Worm (Caenorhabditis elegans): ENCODE data around the gene str-45.

str-45 gene

ce11 chrV:15186259-15186927, 27.6 kb downstream of the str-45 start, which contains the start of gene Y75B12B.3 (continued):
- TF ChIP-seq irx-1 (tag; optimal IDR thresholded peaks at IDR 0.05): no peak
- no peak for TF ChIP-seq mef-2 (tag; optimal IDR thresholded peaks at IDR 0.05)
- peak; percentile 26 for TF ChIP-seq pax-3 (tag; optimal IDR thresholded peaks at IDR 0.05)
- TF ChIP-seq grh-1 (GFP tag; IDR thresholded peaks at IDR 0.05): 0 out of 2 replicates have a peak, but pooled peaks have one; percentile 15
- TF ChIP-seq nhr-47 (tag; optimal IDR thresholded peaks at IDR 0.05): no peak
- no peak for TF ChIP-seq xbp-1 (tag; optimal IDR thresholded peaks at IDR 0.05)
- no peak for TF ChIP-seq dpl-1 (GFP tag; optimal IDR thresholded peaks at IDR 0.05)
- TF ChIP-seq lsy-2 (tag; optimal IDR thresholded peaks at IDR 0.05): no peak
- TF ChIP-seq unc-98 (GFP tag; IDR thresholded peaks at IDR 0.05): no peak
- no peak for TF ChIP-seq pqm-1 (tag; optimal IDR thresholded peaks at IDR 0.05)
- no peak for TF ChIP-seq aha-1 (tag; optimal IDR thresholded peaks at IDR 0.05)
- TF ChIP-seq fkh-4 (tag; optimal IDR thresholded peaks at IDR 0.05; ENCODE audit: borderline replicate concordance): no peak
- TF ChIP-seq aly-2 (tag; optimal IDR thresholded peaks at IDR 0.05): peak; percentile 48
- TF ChIP-seq lin-14 (GFP tag; optimal IDR thresholded peaks at IDR 0.05): no peak
- TF ChIP-seq elt-2 (tag; optimal IDR thresholded peaks at IDR 0.05): no peak
- TF ChIP-seq ztf-11 (tag; optimal IDR thresholded peaks at IDR 0.05): no peak
- TF ChIP-seq ceh-82 (tag; optimal IDR thresholded peaks at IDR 0.05): no peak
- TF ChIP-seq zag-1 (tag; optimal IDR thresholded peaks at IDR 0.05): no peak
- TF ChIP-seq unc-30 (tag; optimal IDR thresholded peaks at IDR 0.05): no peak
- no peak for TF ChIP-seq efl-3 (GFP tag; optimal IDR thresholded peaks at IDR 0.05)
- no peak for TF ChIP-seq efl-1 (optimal IDR thresholded peaks at IDR 0.05)
- TF ChIP-seq efl-1 (GFP tag; optimal IDR thresholded peaks at IDR 0.05 in 1 of 2): peak in 1 of 2 experiments; percentile 58
- TF ChIP-seq pag-3 (tag; optimal IDR thresholded peaks at IDR 0.05; ENCODE audit: borderline replicate concordance, insufficient read depth): no peak

ce11 chrV:15187083-15188057, 28.6 kb downstream of the str-45 start, which contains the start of the genes cyn-7 and bath-36:
TSS of gene cyn-7 (minus strand) at chrV:15187378.
TSS of gene bath-36 (plus strand) at chrV:15187888.
- TF ChIP-seq nhr-76 (tag; optimal IDR thresholded peaks at IDR 0.05): no peak
- peak; percentile 90 for TF ChIP-seq nhr-47 (tag; optimal IDR thresholded peaks at IDR 0.05)
- TF ChIP-seq ztf-11 (tag; optimal IDR thresholded peaks at IDR 0.05): peak in 1 of 2 experiments; percentile 44
- peak; percentile 40 for TF ChIP-seq snpc-4 (tag; optimal IDR thresholded peaks at IDR 0.05)
- TF ChIP-seq nhr-77 (tag; optimal IDR thresholded peaks at IDR 0.05): no peak
- TF ChIP-seq ceh-82 (tag; optimal IDR thresholded peaks at IDR 0.05): peak; percentile 58 to 76 (median 71)
- no peak for TF ChIP-seq hpl-2 (GFP tag; optimal IDR thresholded peaks at IDR 0.05)
- TF ChIP-seq egl-13 (tag; optimal IDR thresholded peaks at IDR 0.05): peak; percentile 75
- no peak for TF ChIP-seq alr-1 (tag; optimal IDR thresholded peaks at IDR 0.05; ENCODE audit: borderline replicate concordance)
- TF ChIP-seq efl-1 (optimal IDR thresholded peaks at IDR 0.05): peak; percentile 75 to 84
- TF ChIP-seq efl-1 (GFP tag; optimal IDR thresholded peaks at IDR 0.05 in 1 of 2): peak; percentile 82 to 98
- TF ChIP-seq nhr-12 (tag; optimal IDR thresholded peaks at IDR 0.05): no peak
- peak; percentile 42 for TF ChIP-seq zip-4 (GFP tag; optimal IDR thresholded peaks at IDR 0.05)
- TF ChIP-seq fos-1 (tag; optimal IDR thresholded peaks at IDR 0.05): peak; percentile 40
- TF ChIP-seq fkh-10 (GFP tag; optimal IDR thresholded peaks at IDR 0.05): no peak
- no peak for TF ChIP-seq fkh-4 (tag; optimal IDR thresholded peaks at IDR 0.05; ENCODE audit: borderline replicate concordance)
- TF ChIP-seq mdl-1 (tag; optimal IDR thresholded peaks at IDR 0.05): peak in 1 of 2 experiments; percentile 71
- peak; percentile 70 for TF ChIP-seq rnt-1 (tag; optimal IDR thresholded peaks at IDR 0.05)
- peak; percentile 69 for TF ChIP-seq grh-1 (GFP tag; IDR thresholded peaks at IDR 0.05)
- peak; percentile 21 for TF ChIP-seq C04F5.9 (tag; optimal IDR thresholded peaks at IDR 0.05)
- peak; percentile 92 for TF ChIP-seq nhr-71 (tag; optimal IDR thresholded peaks at IDR 0.05)
- peak; percentile 98 for TF ChIP-seq blmp-1 (tag; optimal IDR thresholded peaks at IDR 0.05)
- TF ChIP-seq swsn-7 (tag; optimal IDR thresholded peaks at IDR 0.05): peak; percentile 90
- TF ChIP-seq lin-13 (GFP tag; optimal IDR thresholded peaks at IDR 0.05): peak; percentile 7
- TF ChIP-seq lin-35 (GFP tag; optimal IDR thresholded peaks at IDR 0.05): peak; percentile 83 to 84
- TF ChIP-seq efl-3 (GFP tag; optimal IDR thresholded peaks at IDR 0.05): no peak
- TF ChIP-seq snu-23 (GFP tag; optimal IDR thresholded peaks at IDR 0.05): peak; percentile 94
- peak; percentile 62 for TF ChIP-seq unc-130 (tag; optimal IDR thresholded peaks at IDR 0.05)
- TF ChIP-seq ceh-88 (GFP tag; IDR thresholded peaks at IDR 0.05): peak; percentile 20; the same call in 1 of the 2 replicates
- peak; percentile 58 for TF ChIP-seq lin-15B (tag; optimal IDR thresholded peaks at IDR 0.05)
- peak; percentile 18 for TF ChIP-seq pag-3 (tag; optimal IDR thresholded peaks at IDR 0.05; ENCODE audit: borderline replicate concordance, insufficient read depth)
- TF ChIP-seq irx-1 (tag; optimal IDR thresholded peaks at IDR 0.05): peak; percentile 69
- peak; percentile 37 for TF ChIP-seq C16A3.4 (tag; optimal IDR thresholded peaks at IDR 0.05)

Data from whole organism, L1 larva.